Worm (Caenorhabditis elegans) whole organism, early embryonic: Measurements from ENCODE around the gene zfp-2.
A peak's percentile ranks its signal among the peaks of the same experiment; 100 is the strongest.

Source experiments
- B0310.2 ChIP-seq: sonication (generic microtip); optimal IDR thresholded peaks from 2 replicates; lab custom pipeline; 2016; ENCODE audit warnings: mild to moderate bottlenecking, missing genetic modification characterization, missing compliant biosample characterization
- F13C5.2 ChIP-seq: sonication (generic microtip); optimal IDR thresholded peaks from 2 replicates; lab custom pipeline; 2017; ENCODE audit warnings: mild to moderate bottlenecking, missing genetic modification characterization, inconsistent platforms, missing compliant biosample characterization
- aly-1 ChIP-seq: sonication (generic microtip); optimal IDR thresholded peaks from 2 replicates; lab custom pipeline; 2016; ENCODE audit warnings: missing genetic modification characterization, missing compliant biosample characterization
- ama-1 ChIP-seq: fragments of 150-350 bp; optimal IDR thresholded peaks from 2 replicates; lab custom pipeline; 2014
- ceh-13 ChIP-seq: fragments of 200-800 bp; sonication (Bioruptor generic); optimal IDR thresholded peaks from 2 replicates; lab custom pipeline; 2018; ENCODE audit warnings: mild to moderate bottlenecking, missing genetic modification characterization, missing compliant biosample characterization
- ceh-36 ChIP-seq: sonication (generic microtip); optimal IDR thresholded peaks from 2 replicates; lab custom pipeline; 2016; ENCODE audit warnings: missing genetic modification characterization, inconsistent platforms, missing compliant biosample characterization
- ets-7 ChIP-seq: sonication (generic microtip); optimal IDR thresholded peaks from 2 replicates; lab custom pipeline; 2016; ENCODE audit warnings: missing genotype, missing genetic modification characterization, missing compliant biosample characterization
- flt-1 ChIP-seq: fragments of 200-800 bp; sonication (Bioruptor generic); IDR thresholded peaks from 2 replicates; pipeline ENCODE4 v1.3.6; 2022; ENCODE audit warnings: missing genetic modification characterization, missing compliant biosample characterization
- hmbx-1 ChIP-seq: sonication (generic microtip); optimal IDR thresholded peaks from 2 replicates; lab custom pipeline; 2016; ENCODE audit warnings: mild to moderate bottlenecking, missing genetic modification characterization, missing compliant biosample characterization
- hmg-4 ChIP-seq: fragments of 200-800 bp; sonication (Bioruptor generic); optimal IDR thresholded peaks from 2 replicates; lab custom pipeline; 2018; ENCODE audit warnings: mild to moderate bottlenecking, missing genetic modification characterization, missing compliant biosample characterization
- hnd-1 ChIP-seq: sonication (generic microtip); optimal IDR thresholded peaks from 2 replicates; lab custom pipeline; 2016; ENCODE audit warnings: missing genetic modification characterization, missing compliant biosample characterization
- pes-1 ChIP-seq: fragments of 200-800 bp; sonication (Bioruptor generic); IDR thresholded peaks from 2 replicates; pipeline ENCODE4 v1.3.6; 2022; ENCODE audit warnings: missing genetic modification reagents, missing genetic modification characterization, missing compliant biosample characterization
- scrt-1 ChIP-seq: fragments of 200-800 bp; sonication (Bioruptor generic); IDR thresholded peaks from 2 replicates; pipeline ENCODE4 v1.3.6; 2022; ENCODE audit warnings: missing genetic modification characterization, missing compliant biosample characterization
- sea-1 ChIP-seq: fragments of 200-800 bp; sonication (Bioruptor generic); conservative IDR thresholded peaks from 2 replicates; pipeline ENCODE4 v1.3.6; 2022; ENCODE audit warnings: missing genetic modification characterization, missing compliant biosample characterization
- tbx-11 ChIP-seq: fragments of 200-800 bp; sonication (Bioruptor generic); IDR thresholded peaks from 2 replicates; pipeline ENCODE4 v1.3.6; 2022; ENCODE audit warnings: missing genetic modification characterization, missing compliant biosample characterization
- tbx-37 ChIP-seq: fragments of 200-800 bp; sonication (Bioruptor generic); conservative IDR thresholded peaks from 2 replicates; pipeline ENCODE4 v1.3.6; 2022; ENCODE audit warnings: missing genetic modification reagents, missing genetic modification characterization, missing compliant biosample characterization
- tra-4 ChIP-seq: sonication (generic microtip); optimal IDR thresholded peaks from 2 replicates; lab custom pipeline; 2017; ENCODE audit warnings: missing genetic modification characterization, missing compliant biosample characterization

Gene zfp-2

DNA sequence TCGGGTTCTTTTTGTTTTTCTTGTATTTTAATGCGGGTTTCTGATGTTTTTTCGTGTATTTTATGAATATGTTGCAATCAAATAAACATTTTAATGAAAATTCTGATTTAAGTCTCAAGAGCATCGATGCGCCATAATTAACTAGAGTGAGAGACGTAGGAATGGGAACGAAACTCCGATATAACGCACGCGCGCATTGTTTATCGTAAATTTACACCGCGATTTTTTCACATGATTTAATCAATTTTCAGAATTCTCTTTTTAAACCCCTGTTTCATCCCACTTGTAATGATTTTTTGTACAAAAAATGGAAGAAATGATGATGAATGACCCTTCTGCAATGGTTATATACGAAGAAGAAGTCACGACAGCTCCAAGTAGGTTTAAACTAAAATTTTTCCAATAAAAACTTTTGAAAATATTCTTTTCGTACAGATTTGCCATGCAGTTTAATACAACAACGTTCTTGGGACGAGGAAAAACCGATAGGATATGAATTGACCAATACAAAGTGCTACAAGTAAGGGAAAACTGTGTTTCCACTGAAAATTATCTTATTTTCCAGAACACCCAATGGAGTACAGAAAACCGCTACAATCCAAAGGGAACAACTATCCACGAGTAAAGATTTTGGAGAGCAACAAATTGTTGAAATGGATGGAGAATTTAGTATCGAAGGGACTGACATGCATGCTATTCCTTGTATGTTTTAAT is at the start of gene zfp-2:
zfp-2 (plus strand) TSS at position 214 of the 714 bp plus-strand sequence.
- no peak for TF ChIP-seq tbx-37 (GFP tag; lab: Robert Waterston, UW)
- TF ChIP-seq F13C5.2 (tag; lab: Kevin White, UChicago), result peak; percentile 8
- no peak for TF ChIP-seq B0310.2
- no peak for TF ChIP-seq aly-1 (tag; lab: Kevin White, UChicago)
- TF ChIP-seq pes-1 (GFP tag; lab: Robert Waterston, UW), result no peak

DNA sequence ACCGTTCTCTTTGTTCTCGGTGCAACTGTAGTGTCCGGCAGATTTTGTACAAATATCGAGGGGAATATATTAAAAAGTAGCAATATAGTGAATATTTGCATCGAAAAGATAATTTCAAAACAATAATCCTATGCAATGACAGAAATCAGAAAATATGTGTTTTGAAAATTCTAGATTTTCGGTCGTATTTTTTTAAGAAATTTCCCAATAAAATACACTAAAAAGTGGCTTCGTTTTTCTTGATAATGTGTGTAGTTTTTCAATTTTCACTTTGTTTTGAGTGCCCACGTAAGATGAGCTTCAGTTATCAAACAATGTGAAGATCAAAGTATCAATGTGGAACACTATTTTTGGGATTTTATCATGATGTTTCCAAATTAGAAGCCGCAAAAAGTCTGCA is 40.6 kb upstream of the zfp-2 start, which contains the start of gene gcy-1:
gcy-1 (minus strand) TSS at position 101 of the 400 bp plus-strand sequence.
- TF ChIP-seq flt-1 (GFP tag; lab: Robert Waterston, UW) (no peak), pes-1 (GFP tag; lab: Robert Waterston, UW) (no peak), sea-1 (GFP tag; lab: Robert Waterston, UW) (no peak), aly-1 (tag; lab: Kevin White, UChicago) (no peak), hmbx-1 (no peak), tra-4 (tag; lab: Kevin White, UChicago) (no peak), F13C5.2 (tag; lab: Kevin White, UChicago) (no peak), hnd-1 (tag; lab: Kevin White, UChicago) (no peak), hmg-4 (no peak), ets-7 (no peak), ceh-36 (tag; lab: Kevin White, UChicago) (no peak), tbx-37 (GFP tag; lab: Robert Waterston, UW) (no peak)

DNA sequence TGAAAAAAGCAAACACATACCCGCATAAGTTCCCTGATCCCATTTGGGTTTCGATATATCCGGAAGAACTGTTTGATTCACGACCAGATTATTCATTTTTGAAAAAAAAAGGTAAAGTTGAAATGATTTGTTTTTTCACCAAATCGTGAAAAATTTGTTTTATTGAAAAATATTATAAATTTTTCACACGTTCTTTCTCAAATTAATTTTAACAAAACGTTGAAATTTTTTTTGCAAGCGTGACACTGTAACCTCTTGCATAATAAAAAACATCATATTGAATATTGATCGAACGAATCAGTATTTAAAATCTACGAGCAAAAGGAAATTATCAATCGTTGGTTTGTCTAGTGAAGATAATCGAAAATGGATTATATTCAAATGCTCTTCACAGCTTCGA is 38.7 kb upstream of the zfp-2 start, which contains the start of the genes sfxn-1.1 and AH6.3:
sfxn-1.1 (minus strand) TSS at position 101 of the 400 bp plus-strand sequence.
AH6.3 (plus strand) TSS at position 275 of the 400 bp plus-strand sequence.
- TF ChIP-seq ceh-13 (GFP tag; lab: Kevin White, UChicago), result no peak
- no peak for TF ChIP-seq ets-7
- no peak for TF ChIP-seq ama-1 (lab: Kevin White, UChicago)
- no peak for TF ChIP-seq tra-4 (tag; lab: Kevin White, UChicago)
- TF ChIP-seq hmg-4, result no peak
- TF ChIP-seq hnd-1 (tag; lab: Kevin White, UChicago), result no peak
- no peak for TF ChIP-seq sea-1 (GFP tag; lab: Robert Waterston, UW)
- TF ChIP-seq aly-1 (tag; lab: Kevin White, UChicago), result no peak
- TF ChIP-seq B0310.2, result no peak
- TF ChIP-seq F13C5.2 (tag; lab: Kevin White, UChicago), result no peak
- TF ChIP-seq tbx-37 (GFP tag; lab: Robert Waterston, UW), result no peak
- TF ChIP-seq tbx-11 (GFP tag; lab: Robert Waterston, UW), result no peak
- TF ChIP-seq ceh-36 (tag; lab: Kevin White, UChicago), result no peak
- no peak for TF ChIP-seq pes-1 (GFP tag; lab: Robert Waterston, UW)

DNA sequence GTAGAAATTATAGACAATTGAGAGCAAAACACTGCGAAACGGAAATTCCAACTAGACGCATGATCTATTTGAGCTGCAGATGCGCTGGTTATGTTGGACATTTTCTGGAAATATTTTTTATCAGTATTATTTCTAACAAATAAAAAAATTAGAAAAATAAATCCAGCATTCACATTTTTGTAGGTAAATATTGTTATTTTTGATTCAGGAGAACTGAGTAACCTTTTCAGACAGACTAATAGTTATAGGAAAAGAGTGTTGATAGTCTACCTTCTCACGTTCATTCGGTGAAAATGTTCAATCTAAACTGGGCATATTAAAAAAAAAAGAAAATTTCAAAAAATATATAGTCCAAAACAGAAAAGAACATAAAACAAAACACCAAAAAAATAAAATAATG is 35.9 kb upstream of the zfp-2 start, which contains the start of gene sra-1:
sra-1 (minus strand) TSS at position 101 of the 400 bp plus-strand sequence.
- TF ChIP-seq tra-4 (tag; lab: Kevin White, UChicago) (no peak), aly-1 (tag; lab: Kevin White, UChicago) (no peak), flt-1 (GFP tag; lab: Robert Waterston, UW) (no peak)

DNA sequence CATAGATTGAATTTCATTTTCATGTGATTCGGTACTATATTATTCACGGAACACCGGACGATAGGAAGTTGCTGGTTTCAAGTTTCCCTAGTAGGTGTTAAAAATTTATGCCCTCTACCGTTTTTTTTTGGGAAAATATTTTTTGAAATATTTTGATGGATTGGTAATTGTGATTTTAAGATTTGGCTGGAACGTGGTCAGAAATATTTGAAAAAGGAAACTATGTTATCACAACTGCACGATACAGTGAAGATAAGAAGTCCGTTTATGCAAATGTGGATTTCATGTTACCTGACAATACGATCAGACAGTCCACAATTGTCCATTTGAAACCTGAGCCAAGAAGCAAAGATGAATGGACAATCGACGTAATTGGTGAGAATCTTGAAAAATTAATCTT is 34.5 kb upstream of the zfp-2 start, which contains the start of gene AH6.17:
AH6.17 (plus strand) TSS at position 185 of the 400 bp plus-strand sequence.
- no peak for TF ChIP-seq ama-1 (lab: Kevin White, UChicago)
- no peak for TF ChIP-seq tbx-11 (GFP tag; lab: Robert Waterston, UW)
- TF ChIP-seq flt-1 (GFP tag; lab: Robert Waterston, UW), result no peak
- no peak for TF ChIP-seq aly-1 (tag; lab: Kevin White, UChicago)
- no peak for TF ChIP-seq sea-1 (GFP tag; lab: Robert Waterston, UW)
- no peak for TF ChIP-seq ceh-36 (tag; lab: Kevin White, UChicago)
- no peak for TF ChIP-seq ets-7
- no peak for TF ChIP-seq hmbx-1
- TF ChIP-seq tra-4 (tag; lab: Kevin White, UChicago), result no peak
- TF ChIP-seq tbx-37 (GFP tag; lab: Robert Waterston, UW), result no peak
- no peak for TF ChIP-seq ceh-13 (GFP tag; lab: Kevin White, UChicago)
- TF ChIP-seq hnd-1 (tag; lab: Kevin White, UChicago), result no peak
- no peak for TF ChIP-seq scrt-1 (GFP tag; lab: Robert Waterston, UW)
- TF ChIP-seq F13C5.2 (tag; lab: Kevin White, UChicago), result no peak
- TF ChIP-seq B0310.2, result no peak

DNA sequence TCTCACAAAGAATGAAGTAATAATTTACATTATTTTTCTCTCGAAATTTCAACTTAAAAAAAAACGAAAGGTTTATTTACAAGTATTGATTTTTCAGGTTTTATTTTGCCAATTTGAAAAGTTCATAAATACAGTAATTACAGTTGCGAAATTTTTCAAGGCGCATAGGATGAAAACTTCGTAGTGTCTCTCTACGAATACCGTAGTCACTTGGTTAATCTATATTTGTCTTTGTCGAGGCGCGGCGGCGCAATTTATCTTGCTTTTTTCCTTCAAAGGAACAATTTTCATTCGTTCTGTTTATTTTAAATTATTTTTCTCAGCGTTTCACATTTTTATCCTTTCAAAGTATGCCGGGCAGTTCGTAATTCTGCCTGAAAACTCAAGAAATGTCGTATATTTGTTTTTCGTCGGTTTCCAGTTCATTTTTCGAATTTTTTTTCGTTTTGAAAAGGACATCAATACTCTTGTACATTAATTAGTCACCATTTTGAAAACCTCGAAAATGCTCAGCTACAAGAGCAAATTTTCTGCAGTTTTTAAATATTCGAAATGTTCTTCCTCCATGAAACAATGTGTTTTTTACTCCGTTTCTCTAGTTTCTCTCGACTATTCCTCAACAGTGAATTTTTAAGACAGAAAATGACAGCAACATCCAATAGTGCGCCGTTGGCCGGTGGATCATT is 33.8 kb upstream of the zfp-2 start, which contains the start of gene mex-6:
mex-6 (plus strand) TSS at position 636 of the 686 bp plus-strand sequence.
- TF ChIP-seq ceh-36 (tag; lab: Kevin White, UChicago) (no peak), tbx-37 (GFP tag; lab: Robert Waterston, UW) (no peak), pes-1 (GFP tag; lab: Robert Waterston, UW) (no peak), hnd-1 (tag; lab: Kevin White, UChicago) (no peak), hmbx-1 (no peak), sea-1 (GFP tag; lab: Robert Waterston, UW) (no peak), F13C5.2 (tag; lab: Kevin White, UChicago) (no peak), hmg-4 (no peak), flt-1 (GFP tag; lab: Robert Waterston, UW) (no peak), scrt-1 (GFP tag; lab: Robert Waterston, UW) (no peak), ceh-13 (GFP tag; lab: Kevin White, UChicago) (no peak)

DNA sequence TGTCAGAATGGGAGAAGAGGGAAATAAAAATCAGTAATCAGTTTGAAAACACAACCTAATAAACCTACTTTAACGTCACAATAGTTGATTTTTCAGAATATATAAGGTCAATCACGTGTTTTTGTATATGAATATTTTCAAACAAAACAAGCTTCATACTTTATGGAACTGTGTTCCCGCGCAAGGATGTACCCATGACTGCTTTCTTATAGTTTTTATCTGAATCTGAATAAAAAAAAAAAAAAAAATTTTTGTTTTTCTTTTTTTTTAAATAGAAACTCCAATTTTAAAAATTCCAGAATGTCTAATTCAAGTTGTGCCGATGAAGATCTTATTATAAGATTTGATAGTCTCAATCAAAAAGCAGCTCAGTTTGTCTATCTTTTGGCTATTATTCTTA is 29.0 kb upstream of the zfp-2 start, which contains the start of gene sra-2:
sra-2 (plus strand) TSS at position 301 of the 400 bp plus-strand sequence.
- TF ChIP-seq hnd-1 (tag; lab: Kevin White, UChicago), result no peak
- TF ChIP-seq ceh-13 (GFP tag; lab: Kevin White, UChicago), result no peak
- no peak for TF ChIP-seq scrt-1 (GFP tag; lab: Robert Waterston, UW)
- no peak for TF ChIP-seq pes-1 (GFP tag; lab: Robert Waterston, UW)
- TF ChIP-seq hmbx-1, result no peak
- no peak for TF ChIP-seq flt-1 (GFP tag; lab: Robert Waterston, UW)
- no peak for TF ChIP-seq B0310.2
- TF ChIP-seq aly-1 (tag; lab: Kevin White, UChicago), result no peak
- TF ChIP-seq ama-1 (lab: Kevin White, UChicago), result no peak
